Worm (Caenorhabditis elegans) whole organism, L2 larva: ENCODE results near the gene C18H7.1.

Source experiments
- Y55F3AM.14 ChIP-seq: fragments of 200-800 bp; sonication (Bioruptor generic); optimal IDR thresholded peaks from 2 replicates; lab custom pipeline; 2018; ENCODE audit warnings: mild to moderate bottlenecking, missing genetic modification characterization, missing compliant biosample characterization
- alr-1 ChIP-seq: fragments of 150-350 bp; optimal IDR thresholded peaks from 2 replicates; lab custom pipeline; 2014; ENCODE audit warnings: missing biosample characterization, missing genetic modification characterization
- blmp-1 ChIP-seq: sonication (generic microtip); optimal IDR thresholded peaks from 2 replicates; lab custom pipeline; 2017; ENCODE audit warnings: missing genetic modification characterization, mild to moderate bottlenecking, missing compliant biosample characterization, antibody characterized with exemption, moderate library complexity; ENCODE audit not compliant: insufficient read depth
- ceh-82 ChIP-seq: fragments of 150-350 bp; optimal IDR thresholded peaks from 2 replicates; lab custom pipeline; 2014; ENCODE audit warnings: missing biosample characterization, missing genetic modification characterization
- elt-1 ChIP-seq: fragments of 150-350 bp; optimal IDR thresholded peaks from 2 replicates; lab custom pipeline; 2014; ENCODE audit warnings: missing biosample characterization, missing genetic modification characterization
- fos-1 ChIP-seq: fragments of 150-350 bp; optimal IDR thresholded peaks from 2 replicates; lab custom pipeline; 2014; ENCODE audit warnings: missing biosample characterization, missing genetic modification characterization
- gmeb-1 ChIP-seq: fragments of 150-350 bp; optimal IDR thresholded peaks from 2 replicates; lab custom pipeline; 2014; ENCODE audit warnings: missing biosample characterization, missing genetic modification characterization
- lin-13 ChIP-seq: fragments of 150-350 bp; optimal IDR thresholded peaks from 2 replicates; lab custom pipeline; 2014; ENCODE audit warnings: missing biosample characterization, missing genetic modification reagents, missing genetic modification characterization
- lin-39 ChIP-seq: fragments of 150-350 bp; optimal IDR thresholded peaks from 2 replicates; lab custom pipeline; 2014; ENCODE audit warnings: missing biosample characterization, missing genetic modification reagents, missing genetic modification characterization
- nhr-10 ChIP-seq: sonication (generic microtip); optimal IDR thresholded peaks from 2 replicates; lab custom pipeline; 2017; ENCODE audit warnings: missing biosample characterization, missing genetic modification characterization
- nhr-21 ChIP-seq: fragments of 150-350 bp; optimal IDR thresholded peaks from 2 replicates; lab custom pipeline; 2014; ENCODE audit warnings: missing biosample characterization, missing genetic modification characterization
- skn-1 ChIP-seq: sonication (generic microtip); optimal IDR thresholded peaks from 2 replicates; lab custom pipeline; 2017; ENCODE audit warnings: missing biosample characterization, missing genetic modification characterization
- snpc-4 ChIP-seq: fragments of 150-350 bp; optimal IDR thresholded peaks from 2 replicates; lab custom pipeline; 2014; ENCODE audit warnings: missing biosample characterization, missing genetic modification characterization
- unc-62 ChIP-seq: fragments of 150-350 bp; optimal IDR thresholded peaks from 2 replicates; lab custom pipeline; 2014; ENCODE audit warnings: missing biosample characterization, missing genetic modification reagents, missing genetic modification characterization

Gene C18H7.1

ce11 chrIV:666991-667390 lies 51.6 kb downstream of the C18H7.1 start, which contains the start of gene K11H12.6:
Gene K11H12.6, plus strand, starts transcription at chrIV:667291.
- TF ChIP-seq nhr-21 (tag; lab: Kevin White, UChicago) = no peak
- TF ChIP-seq blmp-1 (tag; lab: Kevin White, UChicago) = no peak
- TF ChIP-seq snpc-4 (tag; lab: Kevin White, UChicago) = no peak
- TF ChIP-seq alr-1 (tag; lab: Kevin White, UChicago) = no peak
- TF ChIP-seq gmeb-1 = no peak
- TF ChIP-seq lin-13 = no peak
- no peak for TF ChIP-seq skn-1
- no peak for TF ChIP-seq Y55F3AM.14 (GFP tag; lab: Kevin White, UChicago)
- no peak for TF ChIP-seq nhr-10
- no peak for TF ChIP-seq unc-62 (GFP tag; lab: Kevin White, UChicago)
- TF ChIP-seq lin-39 (tag; lab: Kevin White, UChicago) = no peak
- no peak for TF ChIP-seq ceh-82 (tag; lab: Kevin White, UChicago)
- no peak for TF ChIP-seq elt-1 (tag; lab: Kevin White, UChicago)

- peak; percentile 2 for TF ChIP-seq fos-1 (tag; lab: Kevin White, UChicago)
- no peak for TF ChIP-seq unc-62 (GFP tag; lab: Kevin White, UChicago)
These were observed 55.1 kb downstream of the C18H7.1 start, which contains the start of gene K11H12.11 for ce11 chrIV:670455-670854. Gene K11H12.11, minus strand, starts transcription at chrIV:670555.
